Fruit fly (Drosophila melanogaster) whole organism, embryonic: ENCODE data around the gene CG8034.

Experiments
- Bteb2 ChIP-seq: fragments of 200-800 bp; sonication (Bioruptor generic); optimal IDR thresholded peaks from 2 replicates; lab custom pipeline; 2016; ENCODE audit warnings: missing biosample characterization, missing genetic modification characterization
- CG11398 ChIP-seq: fragments of 200-800 bp; sonication (Bioruptor generic); optimal IDR thresholded peaks from 2 replicates; lab custom pipeline; 2016; ENCODE audit warnings: missing biosample characterization, missing genetic modification characterization
- CG11695 ChIP-seq: fragments of 200-800 bp; sonication (Bioruptor generic); IDR thresholded peaks from 3 replicates; pipeline ENCODE4 v1.3.6; 2022; ENCODE audit warnings: missing biosample characterization, missing genetic modification characterization
- CG12219 ChIP-seq: fragments of 200-800 bp; sonication (Bioruptor generic); optimal IDR thresholded peaks from 3 replicates; lab custom pipeline; 2018; ENCODE audit warnings: missing biosample characterization, mild to moderate bottlenecking, missing genetic modification characterization
- CG12299 ChIP-seq: fragments of 200-800 bp; sonication (Bioruptor generic); optimal IDR thresholded peaks from 2 replicates; lab custom pipeline; 2018; ENCODE audit warnings: missing biosample characterization, mild to moderate bottlenecking, missing genetic modification characterization
- CG13123 ChIP-seq: fragments of 200-800 bp; sonication (Bioruptor generic); optimal IDR thresholded peaks from 2 replicates; lab custom pipeline; 2016; ENCODE audit warnings: missing biosample characterization, missing genetic modification characterization
- CG17385 ChIP-seq: fragments of 200-800 bp; sonication (Bioruptor generic); optimal IDR thresholded peaks from 3 replicates; lab custom pipeline; 2018; ENCODE audit warnings: missing biosample characterization, mild to moderate bottlenecking, missing genetic modification characterization
- CG2116 ChIP-seq: fragments of 200-800 bp; sonication (Bioruptor generic); optimal IDR thresholded peaks from 3 replicates; lab custom pipeline; 2018; ENCODE audit warnings: missing biosample characterization, mild to moderate bottlenecking, missing genetic modification characterization
- CG2202 ChIP-seq: fragments of 200-800 bp; sonication (Bioruptor generic); optimal IDR thresholded peaks from 2 replicates; lab custom pipeline; 2018; ENCODE audit warnings: missing biosample characterization, mild to moderate bottlenecking, missing genetic modification characterization
- CG33557 ChIP-seq: fragments of 200-800 bp; sonication (Bioruptor generic); optimal IDR thresholded peaks from 2 replicates; lab custom pipeline; 2019; ENCODE audit warnings: missing biosample characterization, mild to moderate bottlenecking, missing genetic modification characterization, moderate library complexity
- CG3726 ChIP-seq: fragments of 200-800 bp; sonication (Bioruptor generic); IDR thresholded peaks from 3 replicates; pipeline ENCODE4, ENCODE4 v1.3.6; 2022; ENCODE audit warnings: missing biosample characterization, missing genetic modification characterization
- CG4820 ChIP-seq: fragments of 200-800 bp; sonication (Bioruptor generic); optimal IDR thresholded peaks from 3 replicates; lab custom pipeline; 2016; ENCODE audit warnings: missing biosample characterization, missing genetic modification characterization
- CG5245 ChIP-seq: fragments of 200-800 bp; sonication (Bioruptor generic); optimal IDR thresholded peaks from 3 replicates; lab custom pipeline; 2016; ENCODE audit warnings: missing biosample characterization, missing genetic modification characterization
- CG6175 ChIP-seq: fragments of 200-800 bp; sonication (Bioruptor generic); IDR thresholded peaks from 3 replicates; pipeline ENCODE4 v1.3.6; 2022; ENCODE audit warnings: missing biosample characterization, missing genetic modification characterization
- CG7372 ChIP-seq: fragments of 200-800 bp; sonication (Bioruptor generic); IDR thresholded peaks from 2 replicates; pipeline ENCODE4 v1.3.6; 2022; ENCODE audit warnings: missing biosample characterization, missing genetic modification characterization
- CG7745 ChIP-seq: fragments of 200-800 bp; sonication (Bioruptor generic); optimal IDR thresholded peaks from 2 replicates; lab custom pipeline; 2018; ENCODE audit warnings: missing biosample characterization, mild to moderate bottlenecking, missing genetic modification characterization, moderate library complexity
- Camta ChIP-seq: fragments of 200-800 bp; sonication (Bioruptor generic); optimal IDR thresholded peaks from 2 replicates; lab custom pipeline; 2016; ENCODE audit warnings: missing biosample characterization, missing genetic modification characterization
- CkIIα-i1 ChIP-seq: fragments of 200-800 bp; sonication (Bioruptor generic); IDR thresholded peaks from 2 replicates; pipeline ENCODE4 v1.3.6; 2022; ENCODE audit warnings: missing biosample characterization, missing genetic modification characterization
- Dek ChIP-seq: fragments of 200-800 bp; sonication (Bioruptor generic); optimal IDR thresholded peaks from 3 replicates; lab custom pipeline; 2019; ENCODE audit warnings: missing biosample characterization, mild to moderate bottlenecking, missing genetic modification characterization, moderate library complexity
- Doc2 ChIP-seq: fragments of 200-800 bp; sonication (Bioruptor generic); IDR thresholded peaks from 2 replicates; pipeline ENCODE4 v1.3.6; 2022; ENCODE audit warnings: missing biosample characterization, missing genetic modification characterization
- Doc3 ChIP-seq: fragments of 200-800 bp; sonication (Bioruptor generic); IDR thresholded peaks from 3 replicates; pipeline ENCODE4 v1.3.6; 2022; ENCODE audit warnings: missing biosample characterization, missing genetic modification characterization; ENCODE audit not compliant: partially characterized antibody
- E2f2 ChIP-seq: fragments of 200-800 bp; sonication (Bioruptor generic); IDR thresholded peaks from 2 replicates; pipeline ENCODE4 v1.3.6; 2022; ENCODE audit warnings: missing biosample characterization, missing genetic modification characterization
- Hand ChIP-seq: fragments of 200-800 bp; sonication (Bioruptor generic); optimal IDR thresholded peaks from 2 replicates; lab custom pipeline; 2017; ENCODE audit warnings: mild to moderate bottlenecking, missing biosample characterization, missing genetic modification reagents, missing genetic modification characterization
- Poxn ChIP-seq: fragments of 200-800 bp; sonication (Bioruptor generic); IDR thresholded peaks from 2 replicates; pipeline ENCODE4 v1.3.6; 2022; ENCODE audit warnings: missing biosample characterization, missing genetic modification characterization
- Sry-β ChIP-seq: fragments of 200-800 bp; sonication (Bioruptor generic); optimal IDR thresholded peaks from 2 replicates; lab custom pipeline; 2018; ENCODE audit warnings: missing biosample characterization, mild to moderate bottlenecking, missing genetic modification characterization, moderate library complexity
- Sry-δ ChIP-seq: fragments of 200-800 bp; sonication (Bioruptor generic); optimal IDR thresholded peaks from 2 replicates; lab custom pipeline; 2016; ENCODE audit warnings: missing biosample characterization, missing genetic modification characterization
- Stat92E ChIP-seq, 3 experiments: fragments of >200 bp in 2 of 3; fragments of 200-800 bp in 1 of 3; sonication (Bioruptor generic) in 1 of 3; optimal IDR thresholded peaks; 2 replicates each; lab custom pipeline; 2017 to 2019; ENCODE audit warnings: missing biosample characterization in 3 of 3, missing genetic modification characterization in 3 of 3, mild to moderate bottlenecking in 1 of 3, moderate library complexity in 1 of 3
- Usf ChIP-seq: fragments of 200-800 bp; sonication (Bioruptor generic); optimal IDR thresholded peaks from 2 replicates; lab custom pipeline; 2017; ENCODE audit warnings: missing genotype, missing biosample characterization, missing genetic modification characterization
- crol ChIP-seq: fragments of 200-800 bp; sonication (Bioruptor generic); IDR thresholded peaks from 2 replicates; pipeline ENCODE4 v1.3.6; 2022; ENCODE audit warnings: missing biosample characterization, missing genetic modification characterization
- dmrt11E ChIP-seq: fragments of 200-800 bp; sonication (Bioruptor generic); optimal IDR thresholded peaks from 3 replicates; lab custom pipeline; 2018; ENCODE audit warnings: missing biosample characterization, mild to moderate bottlenecking, missing genetic modification characterization, moderate library complexity
- eyg ChIP-seq: fragments of 200-800 bp; sonication (Bioruptor generic); optimal IDR thresholded peaks from 3 replicates; lab custom pipeline; 2016; ENCODE audit warnings: missing biosample characterization, missing genetic modification characterization
- fd102C ChIP-seq: fragments of 200-800 bp; sonication (Bioruptor generic); optimal IDR thresholded peaks from 2 replicates; lab custom pipeline; 2018; ENCODE audit warnings: missing biosample characterization, mild to moderate bottlenecking, missing genetic modification characterization, moderate library complexity
- fd96Cb ChIP-seq: fragments of 200-800 bp; sonication (Bioruptor generic); optimal IDR thresholded peaks from 2 replicates; lab custom pipeline; 2018; ENCODE audit warnings: missing biosample characterization, mild to moderate bottlenecking, missing genetic modification characterization, moderate library complexity
- ftz-f1 ChIP-seq: fragments of 200-800 bp; sonication (Bioruptor generic); optimal IDR thresholded peaks from 2 replicates; lab custom pipeline; 2016; ENCODE audit warnings: missing biosample characterization, missing genetic modification characterization
- gce ChIP-seq: fragments of 200-800 bp; sonication (Bioruptor generic); IDR thresholded peaks from 3 replicates; pipeline ENCODE4 v1.3.6; 2022; ENCODE audit warnings: missing biosample characterization, missing genetic modification characterization
- gcm2 ChIP-seq: fragments of 200-800 bp; sonication (Bioruptor generic); optimal IDR thresholded peaks from 2 replicates; lab custom pipeline; 2016; ENCODE audit warnings: missing biosample characterization, missing genetic modification characterization
- grau ChIP-seq: fragments of 200-800 bp; optimal IDR thresholded peaks from 3 replicates; lab custom pipeline; 2019; ENCODE audit warnings: missing biosample characterization, mild to moderate bottlenecking, missing genetic modification characterization, moderate library complexity
- hb ChIP-seq: fragments of 200-800 bp; sonication (Bioruptor generic); IDR thresholded peaks from 3 replicates; pipeline ENCODE4 v1.3.6; 2022; ENCODE audit warnings: missing biosample characterization, missing genetic modification characterization; ENCODE audit not compliant: partially characterized antibody
- hth ChIP-seq: fragments of >200 bp; optimal IDR thresholded peaks from 2 replicates; lab custom pipeline; 2017; ENCODE audit warnings: inconsistent platforms
- maf-S ChIP-seq: fragments of 200-800 bp; sonication (Bioruptor generic); optimal IDR thresholded peaks from 2 replicates; lab custom pipeline; 2016; ENCODE audit warnings: missing biosample characterization, missing genetic modification characterization
- onecut ChIP-seq: fragments of 200-800 bp; sonication (Bioruptor generic); IDR thresholded peaks from 2 replicates; pipeline ENCODE4 v1.3.6; 2022; ENCODE audit warnings: missing biosample characterization, missing genetic modification characterization
- p53 ChIP-seq: fragments of 200-800 bp; sonication (Bioruptor generic); optimal IDR thresholded peaks from 2 replicates; lab custom pipeline; 2016; ENCODE audit warnings: missing biosample characterization, missing genetic modification characterization
- peb ChIP-seq: fragments of 200-800 bp; sonication (Bioruptor generic); IDR thresholded peaks from 2 replicates; pipeline ENCODE4 v1.3.6; 2022; ENCODE audit warnings: missing biosample characterization, missing genetic modification characterization
- psq ChIP-seq: fragments of 200-800 bp; sonication (Bioruptor generic); optimal IDR thresholded peaks from 2 replicates; lab custom pipeline; 2017; ENCODE audit warnings: missing biosample characterization, missing genetic modification characterization
- so ChIP-seq: fragments of 200-800 bp; sonication (Bioruptor generic); IDR thresholded peaks from 3 replicates; pipeline ENCODE4 v1.3.6; 2022; ENCODE audit warnings: missing biosample characterization, missing genetic modification characterization
- stc ChIP-seq: fragments of 200-800 bp; sonication (Bioruptor generic); IDR thresholded peaks from 2 replicates; pipeline ENCODE4 v1.3.6; 2022; ENCODE audit warnings: missing biosample characterization, missing genetic modification characterization
- tio ChIP-seq: fragments of 200-800 bp; sonication (Bioruptor generic); optimal IDR thresholded peaks from 2 replicates; lab custom pipeline; 2017; ENCODE audit warnings: missing biosample characterization, missing genetic modification characterization, inconsistent platforms
- twi ChIP-seq: fragments of 200-800 bp; optimal IDR thresholded peaks from 2 replicates; lab custom pipeline; 2019; ENCODE audit warnings: missing biosample characterization, mild to moderate bottlenecking, missing genetic modification characterization, moderate library complexity
- zfh2 ChIP-seq: fragments of 200-800 bp; sonication (Bioruptor generic); optimal IDR thresholded peaks from 2 replicates; lab custom pipeline; 2016; ENCODE audit warnings: missing biosample characterization, missing genetic modification characterization

Gene CG8034

DNA sequence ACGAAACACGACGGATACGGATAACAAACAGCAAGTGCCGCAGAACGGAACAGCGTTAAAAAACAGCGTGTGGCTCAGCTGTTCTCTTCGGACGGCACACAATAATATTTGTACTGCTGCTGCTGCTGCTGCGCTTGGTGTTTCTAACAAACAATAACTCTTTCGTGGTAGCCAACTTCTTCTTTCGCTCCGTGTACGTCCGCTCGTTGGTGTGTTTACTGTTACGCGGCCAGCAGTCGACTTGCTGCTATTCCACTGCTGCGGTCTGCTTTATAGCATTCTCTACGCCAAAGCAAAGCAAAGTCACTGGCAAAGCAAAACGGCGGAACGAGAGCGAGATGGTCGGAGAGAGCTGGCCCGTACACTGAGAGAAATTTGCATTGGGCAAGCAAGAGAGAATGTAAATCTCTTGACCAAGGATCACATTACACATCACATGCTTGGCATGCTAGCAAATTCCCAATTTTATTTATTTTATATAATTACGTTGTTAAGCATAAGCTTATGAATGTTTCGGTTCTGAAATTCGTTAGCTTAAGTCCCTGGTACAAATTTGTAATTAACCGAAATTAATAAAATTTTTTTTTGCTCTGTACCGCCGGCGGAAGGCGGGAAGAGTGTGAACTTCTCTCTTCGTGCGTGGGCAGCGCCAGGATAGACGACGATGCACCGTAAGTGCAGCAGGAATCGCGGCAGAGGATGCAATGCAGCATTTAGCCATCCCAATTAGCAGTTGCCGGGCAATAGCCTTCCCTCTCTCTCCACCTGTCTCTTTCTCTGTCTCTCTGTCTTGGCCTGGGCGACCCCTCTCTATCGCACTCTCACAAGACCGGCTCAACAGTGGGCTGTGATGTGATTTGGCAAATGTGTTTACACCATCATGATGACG, 24.1 kb upstream of the CG8034 start, which contains the start of gene out (continued):
- peak; percentile 46; the same call in 1 of the 2 replicates for TF ChIP-seq Doc2 (GFP tag; lab: Robert Waterston, UW)
- peak; percentile 79 for TF ChIP-seq CG2116 (GFP tag; lab: Kevin White, UChicago)
- TF ChIP-seq CG12219 (GFP tag; lab: Kevin White, UChicago) = peak; percentile 91
- peak; percentile 93 for TF ChIP-seq CG4820 (GFP tag; lab: Kevin White, UChicago)
- peak; percentile 33 for TF ChIP-seq ftz-f1 (GFP tag; lab: Kevin White, UChicago)
- TF ChIP-seq CG33557 = peak; percentile 90
- peak; percentile 96 for TF ChIP-seq CG11695 (GFP tag; lab: Robert Waterston, UW)
- TF ChIP-seq maf-S (GFP tag; lab: Kevin White, UChicago) = peak; percentile 80
- peak; percentile 75 for TF ChIP-seq gcm2 (GFP tag; lab: Kevin White, UChicago)
- TF ChIP-seq CG13123 (GFP tag; lab: Kevin White, UChicago) = peak; percentile 77
- TF ChIP-seq gce = peak; percentile 91; the same call in 2 of the 3 replicates
- peak; percentile 68 for TF ChIP-seq crol (GFP tag; lab: Robert Waterston, UW)
- peak; percentile 30 for TF ChIP-seq Sry-δ (GFP tag; lab: Kevin White, UChicago)
- peak; percentile 67 for TF ChIP-seq Poxn (GFP tag; lab: Robert Waterston, UW)
- TF ChIP-seq CG12299 (tag; lab: Kevin White, UChicago) = peak; percentile 88
- peak; percentile 80 for TF ChIP-seq Bteb2 (GFP tag; lab: Kevin White, UChicago)
- TF ChIP-seq zfh2 = peak; percentile 81
- peak; percentile 80 for TF ChIP-seq psq (GFP tag; lab: Kevin White, UChicago)
- peak; percentile 30 for TF ChIP-seq CG7745
- peak; percentile 87 for TF ChIP-seq CG6175 (GFP tag; lab: Robert Waterston, UW)
- no peak for TF ChIP-seq hth (lab: Kevin White, UChicago)
- no peak for TF ChIP-seq hb
- peak in 1 of 3 experiments; percentile 69 for TF ChIP-seq Stat92E (GFP tag; optimal IDR thresholded peaks at IDR 0.05; lab: Kevin White, UChicago)
- peak; percentile 83 for TF ChIP-seq CkIIα-i1 (GFP tag; lab: Robert Waterston, UW)
- TF ChIP-seq CG2202 (tag; lab: Kevin White, UChicago) = peak; percentile 87
- peak; percentile 78 for TF ChIP-seq E2f2 (GFP tag; lab: Robert Waterston, UW)
- TF ChIP-seq dmrt11E (tag; lab: Kevin White, UChicago) = peak; percentile 95
- TF ChIP-seq grau (tag; lab: Kevin White, UChicago) = peak; percentile 94
- TF ChIP-seq CG7372 (GFP tag; lab: Robert Waterston, UW) = peak; percentile 93
- TF ChIP-seq Hand (GFP tag; lab: Kevin White, UChicago) = peak; percentile 89
- TF ChIP-seq onecut = peak; percentile 87
- peak; percentile 96 for TF ChIP-seq so (GFP tag; lab: Robert Waterston, UW)
- TF ChIP-seq Doc3 = no peak
- TF ChIP-seq fd102C (GFP tag; lab: Kevin White, UChicago) = peak; percentile 88
- peak; percentile 68 for TF ChIP-seq eyg
- TF ChIP-seq stc (GFP tag; lab: Robert Waterston, UW) = peak; percentile 93
- TF ChIP-seq tio (GFP tag; lab: Kevin White, UChicago) = peak; percentile 93
- TF ChIP-seq Dek (tag; lab: Kevin White, UChicago) = peak; percentile 91
- peak; percentile 91 for TF ChIP-seq peb (GFP tag; lab: Robert Waterston, UW)
- peak; percentile 90 for TF ChIP-seq CG17385 (GFP tag; lab: Kevin White, UChicago)
- peak; percentile 27 for TF ChIP-seq p53 (GFP tag; lab: Kevin White, UChicago)
- TF ChIP-seq CG5245 (GFP tag; lab: Kevin White, UChicago) = peak; percentile 89
- peak; percentile 86 for TF ChIP-seq Camta (GFP tag; lab: Kevin White, UChicago)
- peak; percentile 94 for TF ChIP-seq fd96Cb (tag; lab: Kevin White, UChicago)
- peak; percentile 94 for TF ChIP-seq Usf (GFP tag; lab: Kevin White, UChicago)
- peak; percentile 39 for TF ChIP-seq Sry-β (GFP tag; lab: Kevin White, UChicago)
- peak; percentile 39 for TF ChIP-seq CG11398 (GFP tag; lab: Kevin White, UChicago)
- TF ChIP-seq twi (tag; lab: Kevin White, UChicago) = peak; percentile 85
- peak; percentile 93 for TF ChIP-seq CG3726 (GFP tag; lab: Robert Waterston, UW)
